Worm (Caenorhabditis elegans): Measurements from ENCODE around the gene C13E3.1.

DNA sequence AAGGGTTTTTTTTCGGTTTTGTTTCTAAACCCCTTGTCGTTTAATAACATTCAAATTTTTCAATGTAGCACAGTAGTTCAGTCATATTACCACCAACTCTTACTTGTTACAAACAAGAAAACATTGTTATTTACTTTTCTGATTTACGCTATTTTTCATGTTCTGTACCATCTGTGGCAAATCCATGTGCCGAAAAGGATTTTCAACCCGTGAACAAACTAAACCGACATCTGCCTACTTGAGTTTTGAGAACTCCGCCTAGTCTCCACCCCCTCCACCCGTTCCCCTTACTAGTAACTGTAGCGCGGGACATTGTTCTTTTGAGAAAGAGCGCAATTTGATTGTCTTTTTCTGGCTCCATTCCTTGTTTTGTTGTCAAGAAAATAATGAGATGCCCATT is 12.2 kb downstream of the C13E3.1 start, which contains the start of gene ensh-1:
- TF ChIP-seq nhr-90 (tag; optimal IDR thresholded peaks at IDR 0.05), result no peak
- no peak for TF ChIP-seq unc-62 (GFP tag; optimal IDR thresholded peaks at IDR 0.05)
- TF ChIP-seq F49E8.2 (tag; optimal IDR thresholded peaks at IDR 0.05; ENCODE audit: insufficient read depth), result no peak
- TF ChIP-seq pha-4 (tag; optimal IDR thresholded peaks at IDR 0.05), result no peak
- no peak for TF ChIP-seq let-526 (GFP tag; IDR thresholded peaks at IDR 0.05)
- TF ChIP-seq ets-4 (GFP tag; optimal IDR thresholded peaks at IDR 0.05), result no peak

Measured in whole organism, young adult.